Worm (Caenorhabditis elegans) whole organism, mixed stage, embryonic: ENCODE measurements around the gene C27F2.7.

Experiments used
- bed-3 ChIP-seq: fragments of 200-800 bp; sonication (Bioruptor generic); optimal IDR thresholded peaks from 3 replicates; lab custom pipeline; 2018; ENCODE audit warnings: mild to moderate bottlenecking, missing genetic modification characterization, moderate library complexity, missing compliant biosample characterization
- blmp-1 ChIP-seq: fragments of 150-350 bp; optimal IDR thresholded peaks from 2 replicates; lab custom pipeline; 2014; ENCODE audit warnings: missing biosample characterization, missing genetic modification characterization
- ceh-39 ChIP-seq: fragments of 150-350 bp; optimal IDR thresholded peaks from 2 replicates; lab custom pipeline; 2014; ENCODE audit warnings: missing biosample characterization, missing genetic modification characterization
- ceh-43 ChIP-seq: fragments of 200-800 bp; sonication (Bioruptor generic); optimal IDR thresholded peaks from 2 replicates; lab custom pipeline; 2018; ENCODE audit warnings: mild to moderate bottlenecking, missing genetic modification characterization, moderate library complexity, missing compliant biosample characterization
- ces-1 ChIP-seq: fragments of 150-350 bp; optimal IDR thresholded peaks from 2 replicates; lab custom pipeline; 2014; ENCODE audit warnings: missing biosample characterization, missing genetic modification reagents, missing genetic modification characterization
- drap-1 ChIP-seq: fragments of 200-800 bp; sonication (Bioruptor generic); optimal IDR thresholded peaks from 3 replicates; lab custom pipeline; 2018; ENCODE audit warnings: mild to moderate bottlenecking, missing genetic modification characterization, missing compliant biosample characterization
- elt-1 ChIP-seq: sonication (generic microtip); optimal IDR thresholded peaks from 2 replicates; lab custom pipeline; 2017; ENCODE audit warnings: missing genetic modification characterization, mild to moderate bottlenecking, missing compliant biosample characterization, antibody characterized with exemption, moderate library complexity, borderline replicate concordance; ENCODE audit not compliant: insufficient read depth
- elt-3 ChIP-seq: fragments of 150-350 bp; optimal IDR thresholded peaks from 2 replicates; lab custom pipeline; 2014; ENCODE audit warnings: missing biosample characterization, missing genetic modification characterization
- flh-1 ChIP-seq: fragments of 200-800 bp; sonication (Bioruptor generic); optimal IDR thresholded peaks from 2 replicates; lab custom pipeline; 2018; ENCODE audit warnings: mild to moderate bottlenecking, missing genetic modification characterization, moderate library complexity, missing compliant biosample characterization
- ham-2 ChIP-seq: fragments of 200-800 bp; sonication (Bioruptor generic); optimal IDR thresholded peaks from 2 replicates; lab custom pipeline; 2018; ENCODE audit warnings: mild to moderate bottlenecking, missing genetic modification characterization, missing compliant biosample characterization
- hlh-1 ChIP-seq: fragments of 150-350 bp; optimal IDR thresholded peaks from 2 replicates; lab custom pipeline; 2014; ENCODE audit warnings: missing biosample characterization, missing genetic modification reagents, missing genetic modification characterization
- lin-13 ChIP-seq: fragments of 150-350 bp; optimal IDR thresholded peaks from 2 replicates; lab custom pipeline; 2014; ENCODE audit warnings: missing biosample characterization, missing genetic modification characterization
- lin-32 ChIP-seq: fragments of 200-800 bp; sonication (Bioruptor generic); optimal IDR thresholded peaks from 2 replicates; lab custom pipeline; 2018; ENCODE audit warnings: mild to moderate bottlenecking, missing genetic modification characterization, missing compliant biosample characterization
- lsy-2 ChIP-seq: fragments of 150-350 bp; optimal IDR thresholded peaks from 2 replicates; lab custom pipeline; 2014; ENCODE audit warnings: missing biosample characterization, missing genetic modification characterization
- mab-5 ChIP-seq: fragments of 150-350 bp; optimal IDR thresholded peaks from 2 replicates; lab custom pipeline; 2014; ENCODE audit warnings: missing biosample characterization, missing genetic modification characterization
- mep-1 ChIP-seq: fragments of 150-350 bp; optimal IDR thresholded peaks from 2 replicates; lab custom pipeline; 2017; ENCODE audit warnings: missing biosample characterization, missing genetic modification reagents, missing genetic modification characterization, inconsistent platforms
- mls-2 ChIP-seq: sonication (generic microtip); optimal IDR thresholded peaks from 2 replicates; lab custom pipeline; 2016; ENCODE audit warnings: mild to moderate bottlenecking, missing genetic modification characterization, moderate library complexity, missing compliant biosample characterization
- nhr-12 ChIP-seq: fragments of 150-350 bp; optimal IDR thresholded peaks from 2 replicates; lab custom pipeline; 2014; ENCODE audit warnings: missing biosample characterization, missing genetic modification characterization
- nhr-2 ChIP-seq: fragments of 150-350 bp; optimal IDR thresholded peaks from 2 replicates; lab custom pipeline; 2014; ENCODE audit warnings: missing biosample characterization, missing genetic modification characterization
- nhr-237 ChIP-seq: fragments of 150-350 bp; optimal IDR thresholded peaks from 2 replicates; lab custom pipeline; 2014; ENCODE audit warnings: missing biosample characterization, missing genetic modification characterization
- nhr-28 ChIP-seq: fragments of 150-350 bp; optimal IDR thresholded peaks from 2 replicates; lab custom pipeline; 2014; ENCODE audit warnings: missing biosample characterization, missing genetic modification characterization
- nhr-76 ChIP-seq: sonication (generic microtip); optimal IDR thresholded peaks from 2 replicates; lab custom pipeline; 2017; ENCODE audit warnings: missing biosample characterization, missing genetic modification characterization
- pha-4 ChIP-seq: fragments of 150-350 bp; optimal IDR thresholded peaks from 2 replicates; lab custom pipeline; 2018; ENCODE audit warnings: missing biosample characterization, missing genetic modification reagents, missing genetic modification characterization
- sem-2 ChIP-seq: fragments of 200-800 bp; sonication (Bioruptor generic); optimal IDR thresholded peaks from 2 replicates; lab custom pipeline; 2018; ENCODE audit warnings: mild to moderate bottlenecking, missing genetic modification characterization, missing compliant biosample characterization
- sptf-1 ChIP-seq: sonication (generic microtip); optimal IDR thresholded peaks from 2 replicates; lab custom pipeline; 2017; ENCODE audit warnings: mild to moderate bottlenecking, missing genetic modification characterization, moderate library complexity, missing compliant biosample characterization
- tbx-8 ChIP-seq: fragments of 200-800 bp; sonication (Bioruptor generic); optimal IDR thresholded peaks from 2 replicates; lab custom pipeline; 2018; ENCODE audit warnings: mild to moderate bottlenecking, missing genetic modification characterization, moderate library complexity, missing compliant biosample characterization
- unc-120 ChIP-seq: sonication (generic microtip); optimal IDR thresholded peaks from 2 replicates; lab custom pipeline; 2017; ENCODE audit warnings: missing genetic modification characterization, missing compliant biosample characterization; ENCODE audit not compliant: poor library complexity, severe bottlenecking
- unc-62 ChIP-seq: fragments of 150-350 bp; optimal IDR thresholded peaks from 2 replicates; lab custom pipeline; 2014; ENCODE audit warnings: missing biosample characterization, missing genetic modification reagents, missing genetic modification characterization
- zip-8 ChIP-seq: fragments of 150-350 bp; optimal IDR thresholded peaks from 2 replicates; lab custom pipeline; 2014; ENCODE audit warnings: missing biosample characterization, missing genetic modification characterization
- ztf-11 ChIP-seq: fragments of 150-350 bp; optimal IDR thresholded peaks from 2 replicates; lab custom pipeline; 2014; ENCODE audit warnings: missing biosample characterization, missing genetic modification characterization

C27F2.7 gene

DNA sequence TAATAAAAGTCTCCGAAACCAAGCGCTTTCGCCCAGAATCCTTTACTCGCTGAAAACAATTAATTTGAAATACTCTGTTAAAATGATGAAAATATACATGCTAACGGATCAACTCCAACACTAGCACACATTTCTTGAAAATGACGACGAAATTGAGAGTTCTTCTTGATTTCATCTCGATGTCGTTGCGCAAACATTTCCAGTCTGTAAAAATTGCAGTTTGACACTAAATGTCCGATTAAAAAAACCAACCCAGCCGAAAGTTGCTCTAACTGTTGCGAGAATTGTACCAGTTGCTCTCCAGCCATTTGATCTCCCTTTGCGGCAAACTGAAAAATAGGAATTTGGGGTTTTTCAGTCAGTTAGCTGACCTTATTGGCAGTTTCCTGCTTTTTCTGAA is 23.0 kb downstream of the C27F2.7 start:
- TF ChIP-seq ztf-11 (no peak), unc-120 (tag; lab: Kevin White, UChicago) (no peak), lsy-2 (tag; lab: Kevin White, UChicago) (no peak), ceh-39 (tag; lab: Kevin White, UChicago) (no peak), flh-1 (GFP tag; lab: Kevin White, UChicago) (no peak), ceh-43 (GFP tag; lab: Kevin White, UChicago) (no peak), lin-32 (no peak), nhr-12 (tag; lab: Kevin White, UChicago) (no peak), pha-4 (no peak)

DNA sequence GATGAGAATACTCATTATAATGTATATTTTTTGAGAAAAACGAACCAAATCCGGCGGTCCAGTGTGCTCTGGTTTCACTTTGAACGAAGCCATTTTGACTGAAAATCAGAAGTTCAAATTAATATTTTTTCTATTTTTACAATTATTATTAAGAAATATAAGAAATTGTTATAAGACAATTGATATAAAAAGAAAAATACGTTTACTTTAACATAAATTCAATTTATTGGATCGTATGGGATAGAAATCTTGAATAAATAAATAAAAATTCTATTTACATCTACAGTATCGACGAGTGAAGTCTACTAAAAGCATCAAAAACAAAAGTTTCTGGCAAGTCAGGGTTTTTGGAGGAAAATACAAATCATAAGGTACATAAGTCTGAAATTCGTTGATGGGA is 24.1 kb downstream of the C27F2.7 start, which contains the start of gene C27F2.4:
Gene C27F2.4, minus strand, starts transcription at position 101 of the 400 bp plus-strand sequence.
- no peak for TF ChIP-seq lin-13
- no peak for TF ChIP-seq nhr-12 (tag; lab: Kevin White, UChicago)
- no peak for TF ChIP-seq blmp-1
- no peak for TF ChIP-seq nhr-76 (tag; lab: Kevin White, UChicago)
- TF ChIP-seq nhr-2 (tag; lab: Kevin White, UChicago) = no peak
- no peak for TF ChIP-seq pha-4
- TF ChIP-seq nhr-28 (tag; lab: Kevin White, UChicago) = no peak
- TF ChIP-seq unc-120 (tag; lab: Kevin White, UChicago) = no peak
- TF ChIP-seq sptf-1 (tag; lab: Kevin White, UChicago) = no peak
- no peak for TF ChIP-seq mls-2 (tag; lab: Kevin White, UChicago)

DNA sequence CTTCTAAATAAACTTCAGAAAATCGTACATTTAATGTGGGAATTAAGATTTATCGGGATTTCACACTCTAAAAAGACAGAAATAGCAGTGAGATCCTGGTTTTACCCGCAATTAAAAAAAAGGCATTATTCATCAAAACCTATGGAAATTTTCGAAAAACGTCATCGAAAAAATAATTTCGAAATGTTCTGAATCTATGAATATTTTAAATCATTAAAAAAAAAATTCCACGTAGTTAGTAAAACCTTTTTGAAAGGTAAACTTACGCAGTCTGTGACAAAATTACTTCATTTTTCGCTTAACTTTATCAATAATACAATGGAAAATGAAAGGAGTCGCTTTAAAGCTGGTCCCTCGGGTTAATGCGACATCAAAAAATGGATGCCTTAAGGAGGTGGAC is 27.7 kb downstream of the C27F2.7 start, which contains the start of gene C26E6.1:
Gene C26E6.1, plus strand, starts transcription at position 301 of the 400 bp plus-strand sequence.
- TF ChIP-seq mab-5 (tag; lab: Kevin White, UChicago) (no peak), unc-62 (GFP tag; lab: Kevin White, UChicago) (no peak), nhr-2 (tag; lab: Kevin White, UChicago) (no peak), tbx-8 (GFP tag; lab: Kevin White, UChicago) (no peak), ceh-43 (GFP tag; lab: Kevin White, UChicago) (no peak), unc-120 (tag; lab: Kevin White, UChicago) (no peak), flh-1 (GFP tag; lab: Kevin White, UChicago) (no peak), elt-3 (no peak), hlh-1 (tag; lab: Kevin White, UChicago) (no peak), elt-1 (tag; lab: Kevin White, UChicago) (no peak), ces-1 (no peak), mls-2 (tag; lab: Kevin White, UChicago) (no peak), ceh-39 (tag; lab: Kevin White, UChicago) (no peak), bed-3 (GFP tag; lab: Kevin White, UChicago) (no peak), nhr-76 (tag; lab: Kevin White, UChicago) (no peak), ztf-11 (no peak)
- TF ChIP-seq, all 35 proteins: peak for 0

DNA sequence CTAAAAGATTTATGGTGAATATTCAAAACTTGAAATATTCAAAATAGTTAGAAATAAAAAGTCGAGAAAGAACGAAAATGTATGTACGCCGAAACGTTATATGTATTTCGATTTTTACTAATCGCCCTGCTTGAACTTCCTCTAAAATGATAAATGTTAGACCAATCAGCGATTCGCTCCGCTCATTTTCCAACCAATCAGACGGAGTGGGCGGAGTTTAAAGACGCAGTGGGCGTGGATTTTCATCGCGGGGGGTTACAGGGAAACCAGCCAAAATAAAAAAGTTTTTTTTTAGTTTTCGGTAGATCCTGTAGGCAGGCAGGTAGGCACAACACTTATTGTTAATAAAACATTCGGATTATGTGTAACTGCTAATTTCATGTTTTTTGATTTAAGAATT is 31.3 kb downstream of the C27F2.7 start:
- TF ChIP-seq mep-1 (tag; lab: Kevin White, UChicago) (no peak), sptf-1 (tag; lab: Kevin White, UChicago) (no peak), drap-1 (no peak), mls-2 (tag; lab: Kevin White, UChicago) (no peak), nhr-237 (tag; lab: Kevin White, UChicago) (no peak), nhr-2 (tag; lab: Kevin White, UChicago) (no peak), sem-2 (GFP tag; lab: Kevin White, UChicago) (no peak)

DNA sequence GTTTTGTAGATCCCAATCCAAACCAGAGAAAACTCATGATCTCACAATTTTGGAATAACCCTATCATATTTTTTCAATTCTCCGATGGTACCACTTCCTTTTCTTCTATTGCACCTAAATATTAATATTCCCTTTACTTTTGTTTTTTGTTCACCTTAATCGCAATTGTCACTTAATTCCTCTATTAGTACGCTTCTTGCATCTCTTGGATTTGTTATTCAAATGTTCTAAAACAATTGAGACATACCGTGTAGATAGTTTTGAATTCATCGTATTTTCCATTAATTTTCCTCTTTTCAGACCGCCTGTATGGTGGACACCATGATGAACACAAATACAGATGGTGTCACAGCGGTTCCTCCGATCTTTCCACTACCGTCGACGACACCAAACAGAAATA is 32.5 kb downstream of the C27F2.7 start, which contains the start of gene flh-2:
Gene flh-2, plus strand, starts transcription at position 301 of the 400 bp plus-strand sequence.
- no peak for TF ChIP-seq mls-2 (tag; lab: Kevin White, UChicago)
- TF ChIP-seq ceh-43 (GFP tag; lab: Kevin White, UChicago) = no peak
- TF ChIP-seq sptf-1 (tag; lab: Kevin White, UChicago) = no peak
- TF ChIP-seq bed-3 (GFP tag; lab: Kevin White, UChicago) = no peak
- no peak for TF ChIP-seq ham-2 (GFP tag; lab: Kevin White, UChicago)
- TF ChIP-seq zip-8 (tag; lab: Kevin White, UChicago) = no peak
- no peak for TF ChIP-seq ztf-11
- TF ChIP-seq nhr-2 (tag; lab: Kevin White, UChicago) = no peak
- TF ChIP-seq mep-1 (tag; lab: Kevin White, UChicago) = no peak
